Worm (Caenorhabditis elegans): ENCODE results near the gene usp-33.

DNA sequence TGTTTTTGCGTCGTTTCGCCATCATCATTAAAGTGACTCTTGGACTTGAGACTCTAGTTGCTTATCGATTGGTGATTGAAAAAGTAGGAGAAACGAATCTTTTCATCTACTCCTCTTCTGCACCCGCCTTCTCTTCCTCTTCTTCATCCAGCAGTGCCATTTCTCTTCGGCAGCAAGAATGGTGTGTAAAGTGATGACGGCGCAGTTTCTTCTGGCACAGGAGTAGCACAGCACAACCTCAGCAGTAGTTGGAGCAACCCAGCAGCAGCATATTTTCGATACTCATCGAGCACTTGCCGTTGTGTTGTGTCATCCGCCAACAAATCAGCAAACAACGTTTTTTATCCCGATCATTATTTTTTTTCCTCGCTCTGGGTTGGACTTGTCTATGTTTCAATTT lies 15.7 kb upstream of the usp-33 start:
- TF ChIP-seq ceh-36 (tag; optimal IDR thresholded peaks at IDR 0.05) (no peak), hmbx-1 (tag; optimal IDR thresholded peaks at IDR 0.05) (no peak), flt-1 (GFP tag; IDR thresholded peaks at IDR 0.05) (no peak), ama-1 (optimal IDR thresholded peaks at IDR 0.05) (no peak), ets-7 (tag; optimal IDR thresholded peaks at IDR 0.05) (no peak)

Measured in whole organism, early embryonic.